Fruit fly (Drosophila melanogaster) whole organism, wandering third instar larva: ENCODE data around the gene v.

Experiments
- Abd-B ChIP-seq: fragments of >200 bp; optimal IDR thresholded peaks from 2 replicates; lab custom pipeline; 2017; ENCODE audit warnings: missing biosample characterization, missing genetic modification characterization
- CG32264 ChIP-seq: fragments of 200-800 bp; sonication (Bioruptor generic); optimal IDR thresholded peaks from 2 replicates; lab custom pipeline; 2016; ENCODE audit warnings: missing biosample characterization, missing genetic modification characterization
- CG9705 ChIP-seq: fragments of 200-800 bp; sonication (Bioruptor generic); optimal IDR thresholded peaks from 2 replicates; lab custom pipeline; 2018; ENCODE audit warnings: missing biosample characterization, mild to moderate bottlenecking, missing genetic modification characterization
- CrebA ChIP-seq: fragments of 200-800 bp; sonication (Bioruptor generic); optimal IDR thresholded peaks from 2 replicates; lab custom pipeline; 2016; ENCODE audit warnings: missing biosample characterization, mild to moderate bottlenecking, missing genetic modification characterization, borderline replicate concordance
- Dfd ChIP-seq: fragments of >200 bp; optimal IDR thresholded peaks from 2 replicates; lab custom pipeline; 2017; ENCODE audit warnings: missing biosample characterization, missing genetic modification characterization
- Dif ChIP-seq: fragments of 200-275, 200-300 bp; sonication (Bioruptor generic); optimal IDR thresholded peaks from 2 replicates; lab custom pipeline; 2018; ENCODE audit warnings: missing biosample characterization, missing genetic modification characterization; ENCODE audit not compliant: partially characterized antibody
- GATAd ChIP-seq: sonication (Bioruptor generic); optimal IDR thresholded peaks from 2 replicates; lab custom pipeline; 2016; ENCODE audit warnings: missing biosample characterization, missing genetic modification characterization
- HLH106 ChIP-seq: fragments of 200-800 bp; optimal IDR thresholded peaks from 3 replicates; lab custom pipeline; 2019; ENCODE audit warnings: missing biosample characterization, mild to moderate bottlenecking, missing genetic modification characterization, moderate library complexity
- Hnf4 ChIP-seq: fragments of 200-800 bp; sonication (Bioruptor generic); optimal IDR thresholded peaks from 2 replicates; lab custom pipeline; 2016; ENCODE audit warnings: missing biosample characterization, mild to moderate bottlenecking, missing genetic modification characterization
- Hr78 ChIP-seq: fragments of >200 bp; optimal IDR thresholded peaks from 2 replicates; lab custom pipeline; 2017; ENCODE audit warnings: missing biosample characterization, missing genetic modification characterization
- Hr83 ChIP-seq: fragments of 200-300 bp; sonication (Bioruptor generic); optimal IDR thresholded peaks from 2 replicates; lab custom pipeline; 2016; ENCODE audit warnings: missing biosample characterization, mild to moderate bottlenecking, missing genetic modification characterization, moderate library complexity; ENCODE audit not compliant: poor library complexity, severe bottlenecking
- Mio ChIP-seq: sonication (Bioruptor generic); optimal IDR thresholded peaks from 2 replicates; lab custom pipeline; 2016; ENCODE audit warnings: missing biosample characterization, missing genetic modification characterization
- Myc ChIP-seq: fragments of >200 bp; optimal IDR thresholded peaks from 2 replicates; lab custom pipeline; 2017
- N ChIP-seq: fragments of >200 bp; optimal IDR thresholded peaks from 2 replicates; lab custom pipeline; 2018; ENCODE audit warnings: missing biosample characterization, missing external identifiers, missing genetic modification characterization
- OdsH ChIP-seq: fragments of 200-800 bp; sonication (Bioruptor generic); optimal IDR thresholded peaks from 2 replicates; lab custom pipeline; 2016; ENCODE audit warnings: missing biosample characterization, mild to moderate bottlenecking, missing genetic modification characterization
- Rel ChIP-seq, 2 experiments: fragments of 200-800 bp; sonication (Bioruptor generic) in 1 of 2; optimal IDR thresholded peaks; 2 replicates in 1 of 2; 3 replicates in 1 of 2; lab custom pipeline; 2016 to 2019; ENCODE audit warnings: mild to moderate bottlenecking in 2 of 2, missing biosample characterization in 2 of 2, missing genetic modification characterization in 2 of 2, moderate library complexity in 1 of 2
- Sp1 ChIP-seq: fragments of 200-800 bp; sonication (Bioruptor generic); optimal IDR thresholded peaks from 3 replicates; lab custom pipeline; 2019; ENCODE audit warnings: missing biosample characterization, mild to moderate bottlenecking, missing genetic modification characterization, moderate library complexity
- br ChIP-seq: fragments of 200-800 bp; sonication (Bioruptor generic); optimal IDR thresholded peaks from 2 replicates; lab custom pipeline; 2016; ENCODE audit warnings: missing biosample characterization, missing genetic modification characterization
- brk ChIP-seq: fragments of 200-800 bp; sonication (Bioruptor generic); optimal IDR thresholded peaks from 2 replicates; lab custom pipeline; 2016; ENCODE audit warnings: missing biosample characterization, mild to moderate bottlenecking, missing genetic modification characterization
- dl ChIP-seq, 2 experiments: fragments of 175-275, 200-275 bp in 1 of 2; fragments of 200-275 bp in 1 of 2; sonication (Bioruptor generic); optimal IDR thresholded peaks; lab custom pipeline; 2018; ENCODE audit warnings: mild to moderate bottlenecking in 2 of 2, missing biosample characterization in 2 of 2, missing genetic modification characterization in 2 of 2, moderate library complexity in 2 of 2; ENCODE audit not compliant: partially characterized antibody in 2 of 2, insufficient read depth in 1 of 2
- dmrt93B ChIP-seq: fragments of 200-800 bp; sonication (Bioruptor generic); optimal IDR thresholded peaks from 2 replicates; lab custom pipeline; 2018; ENCODE audit warnings: missing biosample characterization, mild to moderate bottlenecking, missing genetic modification characterization
- dsf ChIP-seq: sonication (Bioruptor generic); optimal IDR thresholded peaks from 2 replicates; lab custom pipeline; 2016; ENCODE audit warnings: missing biosample characterization, missing genetic modification characterization, borderline replicate concordance
- ey ChIP-seq: fragments of 200-800 bp; sonication (Bioruptor generic); optimal IDR thresholded peaks from 2 replicates; lab custom pipeline; 2016; ENCODE audit warnings: missing biosample characterization, missing genetic modification characterization
- foxo ChIP-seq, 2 experiments: fragments of 200-800 bp; sonication (Bioruptor generic); optimal IDR thresholded peaks; 2 replicates in 1 of 2; 3 replicates in 1 of 2; lab custom pipeline; 2016 to 2017; ENCODE audit warnings: missing biosample characterization in 2 of 2, missing genetic modification characterization in 2 of 2
- fru ChIP-seq: fragments of 200-800 bp; sonication (Bioruptor generic); optimal IDR thresholded peaks from 3 replicates; lab custom pipeline; 2016; ENCODE audit warnings: missing biosample characterization, mild to moderate bottlenecking, missing genetic modification characterization
- h ChIP-seq: fragments of 200-800 bp; sonication (Bioruptor generic); optimal IDR thresholded peaks from 3 replicates; lab custom pipeline; 2016; ENCODE audit warnings: missing biosample characterization, mild to moderate bottlenecking, missing genetic modification characterization
- jim ChIP-seq: fragments of 175-275, 200-325 bp; sonication (Bioruptor generic); optimal IDR thresholded peaks from 2 replicates; lab custom pipeline; 2016; ENCODE audit warnings: missing biosample characterization, mild to moderate bottlenecking, missing genetic modification characterization
- lola ChIP-seq: fragments of >200 bp; optimal IDR thresholded peaks from 2 replicates; lab custom pipeline; 2017; ENCODE audit warnings: missing biosample characterization, missing genetic modification characterization
- pan ChIP-seq: fragments of >200 bp; optimal IDR thresholded peaks from 2 replicates; lab custom pipeline; 2017
- psq ChIP-seq: fragments of 200-800 bp; sonication (Bioruptor generic); optimal IDR thresholded peaks from 3 replicates; lab custom pipeline; 2017; ENCODE audit warnings: missing biosample characterization, mild to moderate bottlenecking, missing genetic modification characterization, moderate library complexity
- rgr ChIP-seq: fragments of 200-800 bp; sonication (Bioruptor generic); optimal IDR thresholded peaks from 3 replicates; lab custom pipeline; 2016; ENCODE audit warnings: missing biosample characterization, mild to moderate bottlenecking, missing genetic modification characterization
- sage ChIP-seq: fragments of 200-800 bp; sonication (Bioruptor generic); optimal IDR thresholded peaks from 2 replicates; lab custom pipeline; 2016; ENCODE audit warnings: missing biosample characterization, mild to moderate bottlenecking, missing genetic modification characterization
- sv ChIP-seq: fragments of 200-800 bp; sonication (Bioruptor generic); optimal IDR thresholded peaks from 3 replicates; lab custom pipeline; 2016; ENCODE audit warnings: missing biosample characterization, missing genetic modification characterization
- tai ChIP-seq: sonication (Bioruptor generic); optimal IDR thresholded peaks from 2 replicates; lab custom pipeline; 2016; ENCODE audit warnings: missing biosample characterization, missing genetic modification characterization
- woc ChIP-seq: sonication (Bioruptor generic); optimal IDR thresholded peaks from 2 replicates; lab custom pipeline; 2016; ENCODE audit warnings: missing biosample characterization, mild to moderate bottlenecking, missing genetic modification characterization

The v gene

dm6 chrX:10893208-10893607 is 30.6 kb upstream of the v start:
- peak; percentile 24 for TF ChIP-seq ey
- TF ChIP-seq fru (GFP tag; lab: Kevin White, UChicago), result peak; percentile 20
- no peak for TF ChIP-seq GATAd (GFP tag; lab: Kevin White, UChicago)
- peak; percentile 14 for TF ChIP-seq br (GFP tag; lab: Kevin White, UChicago)
- TF ChIP-seq Rel (GFP tag; optimal IDR thresholded peaks at IDR 0.05; lab: Kevin White, UChicago), result no peak
- TF ChIP-seq Rel (tag; optimal IDR thresholded peaks at IDR 0.05; lab: Kevin White, UChicago), result peak; percentile 3
- TF ChIP-seq jim (GFP tag; lab: Kevin White, UChicago), result no peak
- TF ChIP-seq sv, result no peak
- TF ChIP-seq OdsH (GFP tag; lab: Kevin White, UChicago), result no peak
- peak; percentile 20 for TF ChIP-seq rgr (GFP tag; lab: Kevin White, UChicago)
- no peak for TF ChIP-seq Sp1 (GFP tag; lab: Kevin White, UChicago)
- TF ChIP-seq HLH106 (tag; lab: Kevin White, UChicago), result no peak
- TF ChIP-seq N, result no peak
- TF ChIP-seq woc, result no peak
- TF ChIP-seq brk (GFP tag; lab: Kevin White, UChicago), result no peak
- TF ChIP-seq tai, result no peak
- TF ChIP-seq, all 38 proteins: peak for 5

dm6 chrX:10899232-10899631 is 24.5 kb upstream of the v start, which contains the start of gene CG1582:
CG1582 (minus strand) TSS chrX:10899302.
- TF ChIP-seq tai, result no peak
- no peak for TF ChIP-seq Hr83 (GFP tag; lab: Kevin White, UChicago)
- no peak for TF ChIP-seq pan
- no peak for TF ChIP-seq OdsH (GFP tag; lab: Kevin White, UChicago)
- peak; percentile 73 for TF ChIP-seq woc
- TF ChIP-seq jim (GFP tag; lab: Kevin White, UChicago), result no peak
- no peak for TF ChIP-seq Hnf4 (GFP tag; lab: Kevin White, UChicago)
- no peak for TF ChIP-seq sage
- no peak for TF ChIP-seq Dif (GFP tag; lab: Kevin White, UChicago)
- no peak for TF ChIP-seq sv
- peak; percentile 97 for TF ChIP-seq Myc (lab: Kevin White, UChicago)
- TF ChIP-seq HLH106 (tag; lab: Kevin White, UChicago), result peak; percentile 52
- no peak for TF ChIP-seq dsf (GFP tag; lab: Kevin White, UChicago)
- TF ChIP-seq br (GFP tag; lab: Kevin White, UChicago), result no peak
- TF ChIP-seq Mio, result no peak
- no peak for TF ChIP-seq brk (GFP tag; lab: Kevin White, UChicago)
- peak; percentile 4 for TF ChIP-seq h (GFP tag; lab: Kevin White, UChicago)
- TF ChIP-seq Abd-B, result no peak
- no peak for TF ChIP-seq Dfd
- TF ChIP-seq lola (GFP tag; lab: Kevin White, UChicago), result no peak
- TF ChIP-seq psq (GFP tag; lab: Kevin White, UChicago), result no peak
- TF ChIP-seq N, result no peak
- no peak for TF ChIP-seq Sp1 (GFP tag; lab: Kevin White, UChicago)
- TF ChIP-seq CG9705, result no peak
- no peak for TF ChIP-seq dmrt93B (GFP tag; lab: Kevin White, UChicago)

- TF ChIP-seq psq (GFP tag; lab: Kevin White, UChicago) (no peak), pan (no peak), sv (no peak), sage (no peak), CrebA (GFP tag; lab: Kevin White, UChicago) (no peak), fru (GFP tag; lab: Kevin White, UChicago) (no peak), Myc (lab: Kevin White, UChicago) (no peak), Rel (GFP tag; optimal IDR thresholded peaks at IDR 0.05; lab: Kevin White, UChicago) (no peak), Rel (tag; optimal IDR thresholded peaks at IDR 0.05; lab: Kevin White, UChicago) (no peak), Dif (GFP tag; lab: Kevin White, UChicago) (no peak), h (GFP tag; lab: Kevin White, UChicago) (no peak), rgr (GFP tag; lab: Kevin White, UChicago) (no peak), tai (no peak), ey (no peak), OdsH (GFP tag; lab: Kevin White, UChicago) (no peak), dsf (GFP tag; lab: Kevin White, UChicago) (no peak), Hr78 (GFP tag; lab: Kevin White, UChicago) (no peak), brk (GFP tag; lab: Kevin White, UChicago) (no peak)
Observed at dm6 chrX:10899665-10900064, 24.1 kb upstream of the v start, which contains the start of gene CG15208. CG15208 (plus strand) TSS chrX:10899965.

- TF ChIP-seq h (GFP tag; lab: Kevin White, UChicago) (peak; percentile 3), foxo (GFP tag; optimal IDR thresholded peaks at IDR 0.05; lab: Kevin White, UChicago) (peak in 1 of 2 experiments; percentile 42), GATAd (GFP tag; lab: Kevin White, UChicago) (no peak), N (no peak), sv (peak; percentile 36), Dfd (no peak), sage (no peak), fru (GFP tag; lab: Kevin White, UChicago) (peak; percentile 60), Mio (no peak), dl (GFP tag; optimal IDR thresholded peaks at IDR 0.05; lab: Kevin White, UChicago; ENCODE audit: insufficient read depth in 1 of 2, partially characterized antibody in 2 of 2) (no peak), psq (GFP tag; lab: Kevin White, UChicago) (peak; percentile 7), CG32264 (GFP tag; lab: Kevin White, UChicago) (no peak), Sp1 (GFP tag; lab: Kevin White, UChicago) (peak; percentile 24)
Observed at dm6 chrX:10905047-10905446, 18.7 kb upstream of the v start.
